Fruit fly (Drosophila melanogaster) whole organism, prepupa: ENCODE data around the gene MESR6.
A peak's percentile ranks its signal among the peaks of the same experiment; 100 is the strongest.

Experiments
- CG10631 ChIP-seq: fragments of 200-800 bp; sonication (Bioruptor generic); optimal IDR thresholded peaks from 2 replicates; lab custom pipeline; 2016; ENCODE audit warnings: missing biosample characterization, missing genetic modification characterization
- CG10669 ChIP-seq: fragments of 200-800 bp; sonication (Bioruptor generic); optimal IDR thresholded peaks from 3 replicates; lab custom pipeline; 2018; ENCODE audit warnings: missing biosample characterization, mild to moderate bottlenecking, missing genetic modification characterization, moderate library complexity
- CG11902 ChIP-seq: fragments of 200-800 bp; sonication (Bioruptor generic); optimal IDR thresholded peaks from 3 replicates; lab custom pipeline; 2016; ENCODE audit warnings: missing biosample characterization, missing genetic modification characterization
- CG15336 ChIP-seq: fragments of 200-800 bp; sonication (Bioruptor generic); IDR thresholded peaks from 2 replicates; pipeline ENCODE4 v1.3.6; 2022; ENCODE audit warnings: missing biosample characterization, missing genetic modification characterization
- CG1621 ChIP-seq: fragments of 200-800 bp; sonication (Bioruptor generic); optimal IDR thresholded peaks from 3 replicates; lab custom pipeline; 2018; ENCODE audit warnings: missing biosample characterization, mild to moderate bottlenecking, missing genetic modification characterization
- CG16779 ChIP-seq: fragments of 200-800 bp; sonication (Bioruptor generic); optimal IDR thresholded peaks from 3 replicates; lab custom pipeline; 2017; ENCODE audit warnings: missing biosample characterization, mild to moderate bottlenecking, missing genetic modification characterization
- CG3032 ChIP-seq: fragments of 200-800 bp; optimal IDR thresholded peaks from 2 replicates; lab custom pipeline; 2019; ENCODE audit warnings: missing biosample characterization, mild to moderate bottlenecking, missing genetic modification characterization, moderate library complexity
- CG32006 ChIP-seq: fragments of 200-800 bp; sonication (Bioruptor generic); optimal IDR thresholded peaks from 3 replicates; lab custom pipeline; 2017; ENCODE audit warnings: missing biosample characterization, mild to moderate bottlenecking, missing genetic modification characterization
- CG34406 ChIP-seq: fragments of 200-800 bp; sonication (Bioruptor generic); optimal IDR thresholded peaks from 3 replicates; lab custom pipeline; 2016; ENCODE audit warnings: missing biosample characterization, missing genetic modification characterization
- CG3919 ChIP-seq: fragments of 200-800 bp; sonication (Bioruptor generic); optimal IDR thresholded peaks from 3 replicates; lab custom pipeline; 2016; ENCODE audit warnings: missing biosample characterization, missing genetic modification characterization
- CG4318 ChIP-seq: fragments of 200-800 bp; sonication (Bioruptor generic); optimal IDR thresholded peaks from 3 replicates; lab custom pipeline; 2017; ENCODE audit warnings: missing biosample characterization, mild to moderate bottlenecking, missing genetic modification characterization
- CG6163 ChIP-seq: fragments of 200-800 bp; sonication (Bioruptor generic); IDR thresholded peaks from 3 replicates; pipeline ENCODE4 v1.3.6; 2022; ENCODE audit warnings: missing biosample characterization, missing genetic modification characterization
- CG6792 ChIP-seq: fragments of 200-800 bp; sonication (Bioruptor generic); optimal IDR thresholded peaks from 3 replicates; lab custom pipeline; 2016; ENCODE audit warnings: missing biosample characterization, missing genetic modification characterization
- CG6808 ChIP-seq: fragments of 200-800 bp; sonication (Bioruptor generic); optimal IDR thresholded peaks from 3 replicates; lab custom pipeline; 2017; ENCODE audit warnings: missing biosample characterization, missing genetic modification characterization, mild to moderate bottlenecking, moderate library complexity, missing genetic modification reagents
- CG6854 ChIP-seq: fragments of 200-800 bp; sonication (Bioruptor generic); optimal IDR thresholded peaks from 2 replicates; lab custom pipeline; 2017; ENCODE audit warnings: missing biosample characterization, mild to moderate bottlenecking, missing genetic modification characterization
- CG7368 ChIP-seq: fragments of 200-800 bp; sonication (Bioruptor generic); optimal IDR thresholded peaks from 3 replicates; lab custom pipeline; 2016; ENCODE audit warnings: missing biosample characterization, missing genetic modification characterization
- CG8119 ChIP-seq: fragments of 200-800 bp; sonication (Bioruptor generic); IDR thresholded peaks from 3 replicates; pipeline ENCODE4 v1.3.6; 2022; ENCODE audit warnings: missing biosample characterization, missing genetic modification characterization
- CG8632 ChIP-seq: fragments of 200-800 bp; sonication (Bioruptor generic); optimal IDR thresholded peaks from 3 replicates; lab custom pipeline; 2016; ENCODE audit warnings: missing biosample characterization, missing genetic modification characterization
- Eip75B ChIP-seq: fragments of 200-800 bp; sonication (Bioruptor generic); optimal IDR thresholded peaks from 3 replicates; lab custom pipeline; 2016; ENCODE audit warnings: missing biosample characterization, missing genetic modification characterization
- Eip78C ChIP-seq: fragments of 200-800 bp; sonication (Bioruptor generic); peaks from one replicate; lab custom pipeline; 2016; ENCODE audit warnings: missing biosample characterization, missing genetic modification characterization
- Ets96B ChIP-seq: fragments of 200-800 bp; optimal IDR thresholded peaks from 2 replicates; lab custom pipeline; 2019; ENCODE audit warnings: missing biosample characterization, mild to moderate bottlenecking, missing genetic modification characterization, moderate library complexity
- Gug ChIP-seq: fragments of 200-800 bp; sonication (Bioruptor generic); IDR thresholded peaks from 2 replicates; pipeline ENCODE4 v1.3.6; 2022; ENCODE audit warnings: missing biosample characterization, missing genetic modification characterization
- Hr38 ChIP-seq: sonication (Bioruptor generic); optimal IDR thresholded peaks from 2 replicates; lab custom pipeline; 2016; ENCODE audit warnings: missing biosample characterization, missing genetic modification characterization
- Hr4 ChIP-seq: fragments of 200-800 bp; sonication (Bioruptor generic); optimal IDR thresholded peaks from 3 replicates; lab custom pipeline; 2016; ENCODE audit warnings: missing biosample characterization, missing genetic modification characterization
- Lpt ChIP-seq: fragments of 200-800 bp; sonication (Bioruptor generic); optimal IDR thresholded peaks from 3 replicates; lab custom pipeline; 2016; ENCODE audit warnings: missing biosample characterization, missing genetic modification characterization
- Met ChIP-seq: fragments of 200-800 bp; sonication (Bioruptor generic); optimal IDR thresholded peaks from 3 replicates; lab custom pipeline; 2016; ENCODE audit warnings: missing biosample characterization, missing genetic modification characterization
- OdsH ChIP-seq: fragments of 200-800 bp; sonication (Bioruptor generic); optimal IDR thresholded peaks from 3 replicates; lab custom pipeline; 2016; ENCODE audit warnings: missing biosample characterization, missing genetic modification characterization
- Sox14 ChIP-seq: fragments of 200-800 bp; sonication (Bioruptor generic); optimal IDR thresholded peaks from 3 replicates; lab custom pipeline; 2016; ENCODE audit warnings: missing biosample characterization, missing genetic modification characterization
- achi ChIP-seq: fragments of 200-800 bp; sonication (Bioruptor generic); optimal IDR thresholded peaks from 3 replicates; lab custom pipeline; 2016; ENCODE audit warnings: missing biosample characterization, missing genetic modification characterization
- acj6 ChIP-seq: fragments of 200-800 bp; sonication (Bioruptor generic); optimal IDR thresholded peaks from 3 replicates; lab custom pipeline; 2016; ENCODE audit warnings: missing biosample characterization, missing genetic modification characterization
- dsx ChIP-seq: fragments of 200-800 bp; optimal IDR thresholded peaks from 3 replicates; lab custom pipeline; 2019; ENCODE audit warnings: missing biosample characterization, mild to moderate bottlenecking, missing genetic modification characterization, moderate library complexity; ENCODE audit not compliant: poor library complexity, severe bottlenecking
- eg ChIP-seq: fragments of 200-800 bp; sonication (Bioruptor generic); IDR thresholded peaks from 3 replicates; pipeline ENCODE4 v1.3.6; 2022; ENCODE audit warnings: missing biosample characterization, missing genetic modification characterization
- esn ChIP-seq: fragments of 200-800 bp; sonication (Bioruptor generic); optimal IDR thresholded peaks from 2 replicates; lab custom pipeline; 2016; ENCODE audit warnings: missing biosample characterization, mild to moderate bottlenecking, missing genetic modification characterization, moderate library complexity
- fd59A ChIP-seq: fragments of 200-800 bp; sonication (Bioruptor generic); optimal IDR thresholded peaks from 2 replicates; lab custom pipeline; 2017; ENCODE audit warnings: missing biosample characterization, mild to moderate bottlenecking, missing genetic modification characterization, missing genetic modification reagents
- fkh ChIP-seq: fragments of 200-800 bp; sonication (Bioruptor generic); optimal IDR thresholded peaks from 3 replicates; lab custom pipeline; 2017; ENCODE audit warnings: missing biosample characterization, mild to moderate bottlenecking, missing genetic modification characterization, moderate library complexity
- lz ChIP-seq: fragments of 200-800 bp; sonication (Bioruptor generic); optimal IDR thresholded peaks from 3 replicates; lab custom pipeline; 2016; ENCODE audit warnings: missing biosample characterization, missing genetic modification characterization
- net ChIP-seq: fragments of 200-800 bp; sonication (Bioruptor generic); optimal IDR thresholded peaks from 3 replicates; lab custom pipeline; 2016; ENCODE audit warnings: missing biosample characterization, missing genetic modification characterization
- pdm3 ChIP-seq: fragments of 200-800 bp; sonication (Bioruptor generic); optimal IDR thresholded peaks from 3 replicates; lab custom pipeline; 2016; ENCODE audit warnings: missing biosample characterization, missing genetic modification characterization
- salr ChIP-seq, 2 experiments: fragments of 200-800 bp; sonication (Bioruptor generic); optimal IDR thresholded peaks; 3 replicates each; lab custom pipeline; 2016 to 2018; ENCODE audit warnings: missing biosample characterization in 2 of 2, missing genetic modification characterization in 2 of 2, mild to moderate bottlenecking in 1 of 2
- spab ChIP-seq: fragments of 200-800 bp; sonication (Bioruptor generic); optimal IDR thresholded peaks from 2 replicates; lab custom pipeline; 2017; ENCODE audit warnings: missing biosample characterization, mild to moderate bottlenecking, missing genetic modification characterization, missing genetic modification reagents
- ss ChIP-seq, 2 experiments: fragments of 200-800 bp; sonication (Bioruptor generic); optimal IDR thresholded peaks; 2 replicates in 1 of 2; 3 replicates in 1 of 2; lab custom pipeline; 2017 to 2018; ENCODE audit warnings: mild to moderate bottlenecking in 2 of 2, missing biosample characterization in 2 of 2, missing genetic modification characterization in 2 of 2, moderate library complexity in 1 of 2
- svp ChIP-seq: fragments of 200-800 bp; sonication (Bioruptor generic); peaks from one replicate; lab custom pipeline; 2016; ENCODE audit warnings: missing biosample characterization, missing genetic modification characterization

The MESR6 gene

dm6 chr3L:19074673-19075402 lies 17.6 kb upstream of the MESR6 start:
- peak; percentile 35; the same call in 2 of the 3 replicates for TF ChIP-seq eg
- no peak for TF ChIP-seq CG10631 (GFP tag; lab: Kevin White, UChicago)
- TF ChIP-seq Hr4 (GFP tag; lab: Kevin White, UChicago) = peak; percentile 7
- TF ChIP-seq esn (GFP tag; lab: Kevin White, UChicago) = no peak
- TF ChIP-seq salr (GFP tag; optimal IDR thresholded peaks at IDR 0.05; lab: Kevin White, UChicago) = no peak
- peak in 1 of 2 experiments; percentile 28 for TF ChIP-seq ss (GFP tag; optimal IDR thresholded peaks at IDR 0.05; lab: Kevin White, UChicago)
- 0 out of 2 replicates have a peak, but pooled peaks have one; percentile 11 for TF ChIP-seq CG15336
- TF ChIP-seq fkh (GFP tag; lab: Kevin White, UChicago) = no peak
- TF ChIP-seq Met = peak; percentile 12
- TF ChIP-seq CG3032 (tag; lab: Kevin White, UChicago) = no peak
- no peak for TF ChIP-seq CG8632 (GFP tag; lab: Kevin White, UChicago)
- TF ChIP-seq CG6808 (GFP tag; lab: Kevin White, UChicago) = peak; percentile 18
- peak; percentile 70 for TF ChIP-seq Eip78C (GFP tag; lab: Kevin White, UChicago)

DNA sequence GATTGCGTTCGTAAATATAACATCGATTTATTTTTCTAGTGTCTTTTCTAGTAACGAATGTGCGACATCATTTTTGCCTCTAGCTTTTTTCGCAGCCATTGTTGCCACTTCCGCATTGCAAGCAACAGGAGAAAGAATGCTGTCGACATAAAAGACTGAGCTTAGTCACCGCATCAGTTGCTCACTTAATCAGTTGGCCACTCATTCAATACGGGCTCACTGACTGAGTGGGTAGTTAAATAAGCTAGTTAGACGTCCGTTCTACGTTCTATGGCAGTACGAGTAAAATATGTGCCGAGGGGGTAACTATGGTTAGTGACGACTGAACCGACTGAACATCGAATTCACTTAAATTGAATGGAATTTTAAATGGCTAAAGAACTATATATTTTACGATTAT lies 16.5 kb upstream of the MESR6 start:
- TF ChIP-seq Eip78C (GFP tag; lab: Kevin White, UChicago) (peak; percentile 5), Gug (GFP tag; lab: Robert Waterston, UW) (peak; percentile 7; the same call in 1 of the 2 replicates), svp (no peak)
- TF ChIP-seq, all 60 proteins: peak for 2

DNA sequence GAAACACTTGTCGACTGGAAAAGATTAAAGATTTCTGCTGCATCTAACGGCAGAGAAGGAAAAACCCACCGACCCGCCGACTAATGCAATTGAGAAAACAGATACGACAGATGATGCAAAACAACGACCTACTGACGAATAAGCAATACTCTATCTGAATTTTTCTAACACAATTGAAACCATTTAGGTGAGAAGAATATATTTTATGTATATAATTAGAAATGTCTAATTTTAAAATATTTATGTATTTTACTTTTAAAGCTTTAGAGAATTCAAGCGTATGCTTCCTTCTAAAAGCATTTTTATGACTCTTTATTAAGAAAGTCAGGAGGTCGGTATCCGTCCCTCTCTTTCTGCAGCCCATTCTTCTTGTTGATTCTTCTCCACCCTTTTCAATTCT lies 14.0 kb upstream of the MESR6 start:
- TF ChIP-seq CG10631 (GFP tag; lab: Kevin White, UChicago) = peak; percentile 46
- peak; percentile 24 for TF ChIP-seq Met
- no peak for TF ChIP-seq CG6808 (GFP tag; lab: Kevin White, UChicago)
- TF ChIP-seq fkh (GFP tag; lab: Kevin White, UChicago) = no peak
- peak; percentile 7 for TF ChIP-seq CG3919 (GFP tag; lab: Kevin White, UChicago)
- TF ChIP-seq CG34406 (GFP tag; lab: Kevin White, UChicago) = peak; percentile 12
- no peak for TF ChIP-seq net
- no peak for TF ChIP-seq Sox14 (GFP tag; lab: Kevin White, UChicago)
- peak; percentile 9 for TF ChIP-seq CG6792 (GFP tag; lab: Kevin White, UChicago)
- TF ChIP-seq svp = peak; percentile 70
- peak; percentile 59 for TF ChIP-seq CG6163 (GFP tag; lab: Robert Waterston, UW)
- peak; percentile 18 for TF ChIP-seq acj6 (GFP tag; lab: Kevin White, UChicago)
- peak; percentile 31 for TF ChIP-seq CG4318 (GFP tag; lab: Kevin White, UChicago)
- no peak for TF ChIP-seq pdm3 (GFP tag; lab: Kevin White, UChicago)
- peak; percentile 19 for TF ChIP-seq achi
- no peak for TF ChIP-seq lz (GFP tag; lab: Kevin White, UChicago)
- peak in 1 of 2 experiments; percentile 28 for TF ChIP-seq salr (GFP tag; optimal IDR thresholded peaks at IDR 0.05; lab: Kevin White, UChicago)
- peak; percentile 16 for TF ChIP-seq OdsH
- no peak for TF ChIP-seq Eip75B (GFP tag; lab: Kevin White, UChicago)
- TF ChIP-seq Hr4 (GFP tag; lab: Kevin White, UChicago) = peak; percentile 3
- no peak for TF ChIP-seq CG6854 (GFP tag; lab: Kevin White, UChicago)
- TF ChIP-seq Ets96B = peak; percentile 23
- TF ChIP-seq dsx (GFP tag; lab: Kevin White, UChicago) = no peak
- peak; percentile 63 for TF ChIP-seq eg
- no peak for TF ChIP-seq CG1621
- peak; percentile 6 for TF ChIP-seq CG10669 (GFP tag; lab: Kevin White, UChicago)
- peak; percentile 57 for TF ChIP-seq CG32006 (GFP tag; lab: Kevin White, UChicago)
- TF ChIP-seq CG11902 (GFP tag; lab: Kevin White, UChicago) = no peak
- TF ChIP-seq CG8119 (GFP tag; lab: Robert Waterston, UW) = peak; percentile 54; the same call in 2 of the 3 replicates
- TF ChIP-seq Gug (GFP tag; lab: Robert Waterston, UW) = peak; percentile 56; the same call in 1 of the 2 replicates
- peak; percentile 64 for TF ChIP-seq Eip78C (GFP tag; lab: Kevin White, UChicago)
- TF ChIP-seq CG16779 (tag; lab: Kevin White, UChicago) = no peak
- peak; percentile 20 for TF ChIP-seq CG3032 (tag; lab: Kevin White, UChicago)
- TF ChIP-seq Hr38 (GFP tag; lab: Kevin White, UChicago) = no peak
- no peak for TF ChIP-seq CG7368 (GFP tag; lab: Kevin White, UChicago)
- peak; percentile 10 for TF ChIP-seq esn (GFP tag; lab: Kevin White, UChicago)
- TF ChIP-seq spab = no peak
- peak; percentile 70 for TF ChIP-seq CG15336
- TF ChIP-seq Lpt = no peak
- no peak for TF ChIP-seq fd59A (GFP tag; lab: Kevin White, UChicago)
